Worm (Caenorhabditis elegans) whole organism, early embryonic: ENCODE results near the gene C15B12.1.

Source experiments
- B0310.2 ChIP-seq: sonication (generic microtip); optimal IDR thresholded peaks from 2 replicates; lab custom pipeline; 2016; ENCODE audit warnings: mild to moderate bottlenecking, missing genetic modification characterization, missing compliant biosample characterization
- F13C5.2 ChIP-seq: sonication (generic microtip); optimal IDR thresholded peaks from 2 replicates; lab custom pipeline; 2017; ENCODE audit warnings: mild to moderate bottlenecking, missing genetic modification characterization, inconsistent platforms, missing compliant biosample characterization
- aly-1 ChIP-seq: sonication (generic microtip); optimal IDR thresholded peaks from 2 replicates; lab custom pipeline; 2016; ENCODE audit warnings: missing genetic modification characterization, missing compliant biosample characterization
- ama-1 ChIP-seq: fragments of 150-350 bp; optimal IDR thresholded peaks from 2 replicates; lab custom pipeline; 2014
- ceh-13 ChIP-seq: fragments of 200-800 bp; sonication (Bioruptor generic); optimal IDR thresholded peaks from 2 replicates; lab custom pipeline; 2018; ENCODE audit warnings: mild to moderate bottlenecking, missing genetic modification characterization, missing compliant biosample characterization
- ceh-36 ChIP-seq: sonication (generic microtip); optimal IDR thresholded peaks from 2 replicates; lab custom pipeline; 2016; ENCODE audit warnings: missing genetic modification characterization, inconsistent platforms, missing compliant biosample characterization
- ets-7 ChIP-seq: sonication (generic microtip); optimal IDR thresholded peaks from 2 replicates; lab custom pipeline; 2016; ENCODE audit warnings: missing genotype, missing genetic modification characterization, missing compliant biosample characterization
- flt-1 ChIP-seq: fragments of 200-800 bp; sonication (Bioruptor generic); IDR thresholded peaks from 2 replicates; pipeline ENCODE4 v1.3.6; 2022; ENCODE audit warnings: missing genetic modification characterization, missing compliant biosample characterization
- hmbx-1 ChIP-seq: sonication (generic microtip); optimal IDR thresholded peaks from 2 replicates; lab custom pipeline; 2016; ENCODE audit warnings: mild to moderate bottlenecking, missing genetic modification characterization, missing compliant biosample characterization
- hmg-4 ChIP-seq: fragments of 200-800 bp; sonication (Bioruptor generic); optimal IDR thresholded peaks from 2 replicates; lab custom pipeline; 2018; ENCODE audit warnings: mild to moderate bottlenecking, missing genetic modification characterization, missing compliant biosample characterization
- hnd-1 ChIP-seq: sonication (generic microtip); optimal IDR thresholded peaks from 2 replicates; lab custom pipeline; 2016; ENCODE audit warnings: missing genetic modification characterization, missing compliant biosample characterization
- pes-1 ChIP-seq: fragments of 200-800 bp; sonication (Bioruptor generic); IDR thresholded peaks from 2 replicates; pipeline ENCODE4 v1.3.6; 2022; ENCODE audit warnings: missing genetic modification reagents, missing genetic modification characterization, missing compliant biosample characterization
- scrt-1 ChIP-seq: fragments of 200-800 bp; sonication (Bioruptor generic); IDR thresholded peaks from 2 replicates; pipeline ENCODE4 v1.3.6; 2022; ENCODE audit warnings: missing genetic modification characterization, missing compliant biosample characterization
- sea-1 ChIP-seq: fragments of 200-800 bp; sonication (Bioruptor generic); conservative IDR thresholded peaks from 2 replicates; pipeline ENCODE4 v1.3.6; 2022; ENCODE audit warnings: missing genetic modification characterization, missing compliant biosample characterization
- tbx-11 ChIP-seq: fragments of 200-800 bp; sonication (Bioruptor generic); IDR thresholded peaks from 2 replicates; pipeline ENCODE4 v1.3.6; 2022; ENCODE audit warnings: missing genetic modification characterization, missing compliant biosample characterization
- tbx-37 ChIP-seq: fragments of 200-800 bp; sonication (Bioruptor generic); conservative IDR thresholded peaks from 2 replicates; pipeline ENCODE4 v1.3.6; 2022; ENCODE audit warnings: missing genetic modification reagents, missing genetic modification characterization, missing compliant biosample characterization
- tra-4 ChIP-seq: sonication (generic microtip); optimal IDR thresholded peaks from 2 replicates; lab custom pipeline; 2017; ENCODE audit warnings: missing genetic modification characterization, missing compliant biosample characterization

The C15B12.1 gene

ce11 chrX:6484780-6485179 is 8.2 kb downstream of the C15B12.1 start, which contains the start of gene gar-1:
Gene gar-1 (minus strand): TSS chrX:6484880.
- no peak for TF ChIP-seq ets-7 (tag; lab: Kevin White, UChicago)
- no peak for TF ChIP-seq F13C5.2 (tag; lab: Kevin White, UChicago)
- no peak for TF ChIP-seq aly-1 (tag; lab: Kevin White, UChicago)
- TF ChIP-seq hmbx-1 (tag; lab: Kevin White, UChicago), result no peak

- no peak for TF ChIP-seq ets-7 (tag; lab: Kevin White, UChicago)
- TF ChIP-seq B0310.2 (tag; lab: Kevin White, UChicago), result no peak
These were observed 23.1 kb downstream of the C15B12.1 start, which contains the start of gene actl-1 for ce11 chrX:6499736-6500135. Gene actl-1 (minus strand): TSS chrX:6499836.

DNA sequence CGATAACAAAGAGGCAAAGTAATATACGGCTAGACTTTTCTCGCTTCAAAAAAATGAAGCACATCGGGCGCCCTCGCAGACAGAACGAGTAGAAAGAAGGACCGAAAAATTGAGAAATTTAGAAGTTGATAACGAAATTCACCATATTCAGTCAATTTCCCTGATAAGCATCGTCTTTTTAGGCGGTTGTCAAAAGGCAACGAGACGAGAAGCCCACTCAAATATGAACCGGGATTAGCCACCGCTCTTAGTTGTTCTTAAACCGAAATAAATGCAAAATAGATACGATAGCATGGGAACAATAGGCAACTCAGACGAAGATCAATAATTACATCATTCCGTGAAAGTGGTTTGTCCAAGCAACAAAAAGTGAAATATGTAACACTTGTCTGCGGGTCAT is 26.5 kb downstream of the C15B12.1 start:
- TF ChIP-seq aly-1 (tag; lab: Kevin White, UChicago) (no peak), flt-1 (GFP tag; lab: Robert Waterston, UW) (no peak), ceh-13 (GFP tag; lab: Kevin White, UChicago) (no peak), scrt-1 (GFP tag; lab: Robert Waterston, UW) (no peak)

- no peak for TF ChIP-seq B0310.2 (tag; lab: Kevin White, UChicago)
- TF ChIP-seq F13C5.2 (tag; lab: Kevin White, UChicago), result peak; percentile 5
- no peak for TF ChIP-seq sea-1 (GFP tag; lab: Robert Waterston, UW)
- no peak for TF ChIP-seq ceh-36 (tag; lab: Kevin White, UChicago)
These were observed 28.4 kb downstream of the C15B12.1 start, which contains the start of gene cdf-1 for ce11 chrX:6505008-6505407. Gene cdf-1 (minus strand): TSS chrX:6505143.

ce11 chrX:6505662-6506061 is 29.1 kb downstream of the C15B12.1 start, which contains the start of gene glr-8:
Gene glr-8 (plus strand): TSS chrX:6505980.
- TF ChIP-seq tbx-37 (GFP tag; lab: Robert Waterston, UW) (no peak), B0310.2 (tag; lab: Kevin White, UChicago) (no peak), hmbx-1 (tag; lab: Kevin White, UChicago) (no peak), ceh-36 (tag; lab: Kevin White, UChicago) (no peak), aly-1 (tag; lab: Kevin White, UChicago) (no peak), ceh-13 (GFP tag; lab: Kevin White, UChicago) (no peak), ets-7 (tag; lab: Kevin White, UChicago) (no peak), sea-1 (GFP tag; lab: Robert Waterston, UW) (no peak), F13C5.2 (tag; lab: Kevin White, UChicago) (no peak), hnd-1 (tag; lab: Kevin White, UChicago) (no peak), tra-4 (no peak), pes-1 (no peak), scrt-1 (GFP tag; lab: Robert Waterston, UW) (no peak), flt-1 (GFP tag; lab: Robert Waterston, UW) (no peak), hmg-4 (no peak), tbx-11 (GFP tag; lab: Robert Waterston, UW) (no peak), ama-1 (no peak)

DNA sequence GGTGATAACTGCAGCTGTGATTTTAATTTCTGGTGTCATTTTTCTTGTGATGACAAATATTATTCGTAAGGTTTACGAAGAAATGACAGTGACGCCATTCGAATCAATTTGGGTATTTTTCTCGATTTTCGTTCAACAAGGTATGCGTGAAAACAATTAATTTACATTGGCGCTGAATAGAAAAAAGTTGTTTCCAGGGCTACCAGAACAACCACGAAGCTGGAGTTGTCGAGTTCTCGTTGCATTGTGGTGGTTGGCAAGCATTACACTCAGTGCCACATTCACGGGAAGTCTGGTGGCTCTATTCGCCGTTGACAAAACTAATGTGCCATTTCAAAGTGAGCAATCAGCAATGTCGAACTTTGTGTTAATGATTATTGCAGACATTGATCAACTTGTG is 31.1 kb downstream of the C15B12.1 start:
- TF ChIP-seq tbx-11 (GFP tag; lab: Robert Waterston, UW), result no peak
- TF ChIP-seq pes-1, result no peak
- TF ChIP-seq ama-1, result no peak
- TF ChIP-seq flt-1 (GFP tag; lab: Robert Waterston, UW), result no peak
- no peak for TF ChIP-seq F13C5.2 (tag; lab: Kevin White, UChicago)
- TF ChIP-seq ets-7 (tag; lab: Kevin White, UChicago), result no peak
- no peak for TF ChIP-seq hmbx-1 (tag; lab: Kevin White, UChicago)
- TF ChIP-seq aly-1 (tag; lab: Kevin White, UChicago), result no peak
- TF ChIP-seq B0310.2 (tag; lab: Kevin White, UChicago), result no peak
- TF ChIP-seq scrt-1 (GFP tag; lab: Robert Waterston, UW), result no peak
- no peak for TF ChIP-seq tra-4
- no peak for TF ChIP-seq tbx-37 (GFP tag; lab: Robert Waterston, UW)
- TF ChIP-seq ceh-36 (tag; lab: Kevin White, UChicago), result no peak
- TF ChIP-seq hmg-4, result no peak
- no peak for TF ChIP-seq sea-1 (GFP tag; lab: Robert Waterston, UW)
- no peak for TF ChIP-seq hnd-1 (tag; lab: Kevin White, UChicago)
- no peak for TF ChIP-seq ceh-13 (GFP tag; lab: Kevin White, UChicago)

ce11 chrX:6509813-6510212 is 33.2 kb downstream of the C15B12.1 start:
- no peak for TF ChIP-seq ceh-13 (GFP tag; lab: Kevin White, UChicago)
- TF ChIP-seq ama-1, result no peak
- TF ChIP-seq hnd-1 (tag; lab: Kevin White, UChicago), result no peak
- no peak for TF ChIP-seq pes-1
- no peak for TF ChIP-seq tbx-37 (GFP tag; lab: Robert Waterston, UW)
- no peak for TF ChIP-seq scrt-1 (GFP tag; lab: Robert Waterston, UW)
- TF ChIP-seq tbx-11 (GFP tag; lab: Robert Waterston, UW), result no peak
- TF ChIP-seq hmg-4, result no peak
- no peak for TF ChIP-seq sea-1 (GFP tag; lab: Robert Waterston, UW)
- no peak for TF ChIP-seq F13C5.2 (tag; lab: Kevin White, UChicago)
- TF ChIP-seq hmbx-1 (tag; lab: Kevin White, UChicago), result no peak
- no peak for TF ChIP-seq tra-4
- TF ChIP-seq ets-7 (tag; lab: Kevin White, UChicago), result no peak

DNA sequence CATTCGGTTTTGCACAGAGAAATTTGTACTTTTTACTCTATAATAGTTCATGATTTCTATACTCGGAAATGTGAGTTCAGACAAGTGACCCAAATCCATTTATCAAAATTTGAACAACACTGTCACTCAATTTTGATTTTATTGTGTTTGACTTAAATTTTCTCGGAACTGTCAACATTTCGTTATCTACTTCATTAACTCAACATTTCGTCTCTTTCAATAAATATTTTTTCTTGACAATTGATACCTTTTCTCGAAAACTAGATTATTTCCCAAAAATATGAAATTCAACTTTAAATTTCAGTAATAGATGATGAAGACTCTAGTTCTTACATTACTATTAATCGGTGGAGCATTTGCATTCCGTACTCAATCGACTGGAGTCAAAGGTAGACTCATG is 34.0 kb downstream of the C15B12.1 start, which contains the start of gene ttr-36:
TSS of gene ttr-36 (plus strand) at position 301 of the 400 bp plus-strand sequence.
- TF ChIP-seq ets-7 (tag; lab: Kevin White, UChicago) (no peak), sea-1 (GFP tag; lab: Robert Waterston, UW) (no peak), tbx-11 (GFP tag; lab: Robert Waterston, UW) (no peak), aly-1 (tag; lab: Kevin White, UChicago) (no peak), tra-4 (no peak), hmg-4 (no peak), flt-1 (GFP tag; lab: Robert Waterston, UW) (no peak), pes-1 (no peak), hnd-1 (tag; lab: Kevin White, UChicago) (no peak), ceh-13 (GFP tag; lab: Kevin White, UChicago) (no peak), scrt-1 (GFP tag; lab: Robert Waterston, UW) (no peak), ama-1 (no peak), B0310.2 (tag; lab: Kevin White, UChicago) (no peak), ceh-36 (tag; lab: Kevin White, UChicago) (no peak), tbx-37 (GFP tag; lab: Robert Waterston, UW) (no peak), F13C5.2 (tag; lab: Kevin White, UChicago) (no peak), hmbx-1 (tag; lab: Kevin White, UChicago) (no peak)
